Worm (Caenorhabditis elegans): ENCODE data around the gene F36G9.15.

The F36G9.15 gene

DNA sequence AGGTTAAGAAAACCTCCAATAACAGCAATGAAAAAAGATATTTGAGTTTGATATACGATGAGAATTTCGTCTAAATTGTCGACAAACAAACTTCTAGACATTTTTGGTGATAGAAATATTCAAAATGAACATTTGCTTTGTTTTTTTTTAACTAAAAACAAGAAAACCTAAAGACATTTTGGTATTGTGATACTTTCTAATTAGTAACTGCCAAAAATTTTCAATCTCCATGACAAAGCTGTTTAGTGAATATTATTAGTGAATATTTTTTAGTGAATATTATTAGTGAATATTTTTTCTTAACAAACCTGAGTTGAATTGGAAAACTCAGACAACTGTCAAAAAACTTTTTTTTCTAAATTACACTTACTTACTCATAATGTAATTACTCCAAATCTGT is 47.7 kb downstream of the F36G9.15 start, which contains the start of gene srw-55:
srw-55 (minus strand) TSS at position 101 of the 400 bp plus-strand sequence.
- TF ChIP-seq ceh-9 (tag; optimal IDR thresholded peaks at IDR 0.05) = no peak
